Fruit fly (Drosophila melanogaster) whole organism, embryonic: ENCODE data around the gene Apoltp.

Source experiments
- B-H1 ChIP-seq: fragments of 200-800 bp; sonication (Bioruptor generic); IDR thresholded peaks from 3 replicates; pipeline ENCODE4 v1.3.6; 2022; ENCODE audit warnings: missing biosample characterization, missing genetic modification characterization
- Bgb ChIP-seq: fragments of 200-800 bp; sonication (Bioruptor generic); IDR thresholded peaks from 2 replicates; pipeline ENCODE4 v1.3.6; 2022; ENCODE audit warnings: missing biosample characterization, missing genetic modification characterization; ENCODE audit not compliant: partially characterized antibody
- CG10209 ChIP-seq: fragments of 200-800 bp; sonication (Bioruptor generic); optimal IDR thresholded peaks from 3 replicates; lab custom pipeline; 2017; ENCODE audit warnings: missing biosample characterization, mild to moderate bottlenecking, missing genetic modification characterization, missing genetic modification reagents
- CG1024 ChIP-seq: fragments of 200-800 bp; sonication (Bioruptor generic); IDR thresholded peaks from 2 replicates; pipeline ENCODE4 v1.3.6; 2022; ENCODE audit warnings: missing biosample characterization, missing genetic modification characterization
- CG11093 ChIP-seq: fragments of 200-800 bp; sonication (Bioruptor generic); IDR thresholded peaks from 3 replicates; pipeline ENCODE4 v1.3.6; 2022; ENCODE audit warnings: missing biosample characterization, missing genetic modification characterization
- CG11247 ChIP-seq: fragments of 200-800 bp; sonication (Bioruptor generic); IDR thresholded peaks from 2 replicates; pipeline ENCODE4 v1.3.6; 2022; ENCODE audit warnings: missing biosample characterization, missing genetic modification characterization
- CG12155 ChIP-seq: fragments of 200-800 bp; sonication (Bioruptor generic); optimal IDR thresholded peaks from 3 replicates; lab custom pipeline; 2016; ENCODE audit warnings: missing biosample characterization, missing genetic modification characterization
- CG14050 ChIP-seq: fragments of 200-800 bp; sonication (Bioruptor generic); IDR thresholded peaks from 3 replicates; pipeline ENCODE4 v1.3.6; 2022; ENCODE audit warnings: missing biosample characterization, missing genetic modification characterization
- CG16779 ChIP-seq: fragments of 200-800 bp; sonication (Bioruptor generic); IDR thresholded peaks from 2 replicates; pipeline ENCODE4 v1.3.6; 2022; ENCODE audit warnings: missing biosample characterization, missing genetic modification characterization
- CG17612 ChIP-seq: fragments of 200-800 bp; sonication (Bioruptor generic); IDR thresholded peaks from 2 replicates; pipeline ENCODE4 v1.3.6; 2022; ENCODE audit warnings: missing biosample characterization, missing genetic modification characterization
- CG3163 ChIP-seq: fragments of 200-800 bp; sonication (Bioruptor generic); optimal IDR thresholded peaks from 3 replicates; lab custom pipeline; 2016; ENCODE audit warnings: missing biosample characterization, missing genetic modification characterization
- CG34376 ChIP-seq: fragments of 200-800 bp; sonication (Bioruptor generic); optimal IDR thresholded peaks from 2 replicates; lab custom pipeline; 2018; ENCODE audit warnings: missing biosample characterization, mild to moderate bottlenecking, missing genetic modification characterization
- CG3838 ChIP-seq: fragments of 200-800 bp; sonication (Bioruptor generic); optimal IDR thresholded peaks from 3 replicates; lab custom pipeline; 2016; ENCODE audit warnings: missing biosample characterization, missing genetic modification characterization
- CG4820 ChIP-seq: fragments of 200-800 bp; sonication (Bioruptor generic); optimal IDR thresholded peaks from 3 replicates; lab custom pipeline; 2016; ENCODE audit warnings: missing biosample characterization, missing genetic modification characterization
- Fer1 ChIP-seq: fragments of 200-800 bp; sonication (Bioruptor generic); optimal IDR thresholded peaks from 2 replicates; lab custom pipeline; 2017; ENCODE audit warnings: missing biosample characterization, mild to moderate bottlenecking, missing genetic modification characterization
- Hand ChIP-seq: fragments of 200-800 bp; sonication (Bioruptor generic); optimal IDR thresholded peaks from 2 replicates; lab custom pipeline; 2017; ENCODE audit warnings: mild to moderate bottlenecking, missing biosample characterization, missing genetic modification reagents, missing genetic modification characterization
- Med ChIP-seq: fragments of 200-800 bp; sonication (Bioruptor generic); peaks from one replicate; lab custom pipeline; 2016; ENCODE audit warnings: missing biosample characterization, missing genetic modification characterization, mild to moderate bottlenecking, inconsistent platforms, moderate library complexity
- Neu2 ChIP-seq: fragments of 200-800 bp; sonication (Bioruptor generic); optimal IDR thresholded peaks from 3 replicates; lab custom pipeline; 2016; ENCODE audit warnings: missing biosample characterization, missing genetic modification characterization, borderline replicate concordance
- Optix ChIP-seq: fragments of 200-800 bp; sonication (Bioruptor generic); IDR thresholded peaks from 3 replicates; pipeline ENCODE4 v1.3.6; 2022; ENCODE audit warnings: missing biosample characterization, missing genetic modification characterization
- Pdp1 ChIP-seq, 2 experiments: fragments of 200-800 bp; sonication (Bioruptor generic); optimal IDR thresholded peaks; 3 replicates each; lab custom pipeline; 2016; ENCODE audit warnings: missing biosample characterization in 2 of 2, missing genetic modification characterization in 2 of 2, mild to moderate bottlenecking in 1 of 2, moderate library complexity in 1 of 2
- Trl ChIP-seq, 3 experiments: fragments of >200 bp in 2 of 3; fragments of 200-800 bp in 1 of 3; sonication (Bioruptor generic) in 1 of 3; optimal IDR thresholded peaks; 2 replicates in 1 of 3; 3 replicates in 2 of 3; lab custom pipeline; 2016 to 2017; ENCODE audit warnings: missing biosample characterization in 1 of 3, missing genetic modification characterization in 1 of 3
- Vsx1 ChIP-seq: fragments of 200-800 bp; sonication (Bioruptor generic); optimal IDR thresholded peaks from 2 replicates; lab custom pipeline; 2017; ENCODE audit warnings: missing biosample characterization, mild to moderate bottlenecking, missing genetic modification characterization, missing genetic modification reagents
- ac ChIP-seq: fragments of 200-800 bp; sonication (Bioruptor generic); optimal IDR thresholded peaks from 3 replicates; lab custom pipeline; 2017; ENCODE audit warnings: missing biosample characterization, mild to moderate bottlenecking, missing genetic modification characterization
- bab2 ChIP-seq: fragments of 200-800 bp; sonication (Bioruptor generic); optimal IDR thresholded peaks from 2 replicates; lab custom pipeline; 2016; ENCODE audit warnings: missing biosample characterization, missing genetic modification characterization
- bcd ChIP-seq: fragments of 200-800 bp; sonication (Bioruptor generic); optimal IDR thresholded peaks from 2 replicates; lab custom pipeline; 2017; ENCODE audit warnings: missing biosample characterization, mild to moderate bottlenecking, missing genetic modification characterization
- dimm ChIP-seq: fragments of 200-800 bp; sonication (Bioruptor generic); IDR thresholded peaks from 2 replicates; pipeline ENCODE4 v1.3.6; 2022; ENCODE audit warnings: missing biosample characterization, missing genetic modification characterization
- dpn ChIP-seq, 2 experiments: fragments of 200-800 bp; sonication (Bioruptor generic); optimal IDR thresholded peaks; 3 replicates each; lab custom pipeline; 2016; ENCODE audit warnings: missing biosample characterization in 2 of 2, missing genetic modification characterization in 2 of 2
- eve ChIP-seq, 2 experiments: fragments of >200 bp; optimal IDR thresholded peaks; 2 replicates each; lab custom pipeline; 2017; ENCODE audit warnings: missing biosample characterization in 2 of 2, missing genetic modification characterization in 2 of 2
- exex ChIP-seq: fragments of 200-800 bp; sonication (Bioruptor generic); optimal IDR thresholded peaks from 4 replicates; lab custom pipeline; 2018; ENCODE audit warnings: missing biosample characterization, mild to moderate bottlenecking, missing genetic modification characterization, moderate library complexity
- grau ChIP-seq: fragments of 200-800 bp; optimal IDR thresholded peaks from 3 replicates; lab custom pipeline; 2019; ENCODE audit warnings: missing biosample characterization, mild to moderate bottlenecking, missing genetic modification characterization, moderate library complexity
- grn ChIP-seq: fragments of 200-800 bp; sonication (Bioruptor generic); optimal IDR thresholded peaks from 3 replicates; lab custom pipeline; 2017; ENCODE audit warnings: missing biosample characterization, missing genetic modification characterization
- gt ChIP-seq: fragments of 200-800 bp; sonication (Bioruptor generic); IDR thresholded peaks from 2 replicates; pipeline ENCODE4 v1.3.6; 2022; ENCODE audit warnings: missing biosample characterization, missing genetic modification characterization
- jumu ChIP-seq: fragments of 200-800 bp; sonication (Bioruptor generic); optimal IDR thresholded peaks from 3 replicates; lab custom pipeline; 2016; ENCODE audit warnings: missing biosample characterization, missing genetic modification characterization
- mam ChIP-seq: fragments of 200-800 bp; sonication (Bioruptor generic); optimal IDR thresholded peaks from 3 replicates; lab custom pipeline; 2016; ENCODE audit warnings: missing biosample characterization, missing genetic modification characterization
- mirr ChIP-seq: fragments of 200-800 bp; sonication (Bioruptor generic); optimal IDR thresholded peaks from 3 replicates; lab custom pipeline; 2018; ENCODE audit warnings: missing biosample characterization, mild to moderate bottlenecking, missing genetic modification characterization
- peb ChIP-seq: fragments of 200-800 bp; sonication (Bioruptor generic); IDR thresholded peaks from 2 replicates; pipeline ENCODE4 v1.3.6; 2022; ENCODE audit warnings: missing biosample characterization, missing genetic modification characterization
- phol ChIP-seq: fragments of 200-800 bp; sonication (Bioruptor generic); optimal IDR thresholded peaks from 3 replicates; lab custom pipeline; 2018; ENCODE audit warnings: missing biosample characterization, mild to moderate bottlenecking, missing genetic modification characterization, moderate library complexity
- pita ChIP-seq: fragments of 200-800 bp; sonication (Bioruptor generic); optimal IDR thresholded peaks from 2 replicates; lab custom pipeline; 2017; ENCODE audit warnings: missing biosample characterization, mild to moderate bottlenecking, missing genetic modification characterization
- prd ChIP-seq, 3 experiments: fragments of >200 bp in 2 of 3; fragments of 200-800 bp in 1 of 3; sonication (Bioruptor generic) in 1 of 3; optimal IDR thresholded peaks in 2 of 3; IDR thresholded peaks in 1 of 3; 2 replicates in 2 of 3; 3 replicates in 1 of 3; pipeline versions ENCODE4 v1.3.6 to Lab custom; 2017 to 2022; ENCODE audit warnings: missing biosample characterization in 1 of 3, missing genetic modification characterization in 1 of 3
- repo ChIP-seq: fragments of 200-800 bp; sonication (Bioruptor generic); optimal IDR thresholded peaks from 2 replicates; lab custom pipeline; 2016; ENCODE audit warnings: missing biosample characterization, missing genetic modification characterization
- slp2 ChIP-seq: fragments of 200-800 bp; sonication (Bioruptor generic); optimal IDR thresholded peaks from 2 replicates; lab custom pipeline; 2016; ENCODE audit warnings: missing biosample characterization, missing genetic modification characterization
- sob ChIP-seq: fragments of 200-800 bp; sonication (Bioruptor generic); IDR thresholded peaks from 2 replicates; pipeline ENCODE4 v1.3.6; 2022; ENCODE audit warnings: missing biosample characterization, missing genetic modification characterization
- sr ChIP-seq: fragments of 200-800 bp; sonication (Bioruptor generic); IDR thresholded peaks from 3 replicates; pipeline ENCODE4 v1.3.6; 2022; ENCODE audit warnings: missing biosample characterization, missing genetic modification characterization

Apoltp gene

dm6 chr2L:9614674-9615258 lies 19.2 kb upstream of the Apoltp start (continued):
- TF ChIP-seq CG12155 (GFP tag; lab: Kevin White, UChicago), result no peak
- no peak for TF ChIP-seq dpn (GFP tag; optimal IDR thresholded peaks at IDR 0.05; lab: Kevin White, UChicago)
- TF ChIP-seq slp2 (GFP tag; lab: Kevin White, UChicago), result no peak
- TF ChIP-seq CG34376 (GFP tag; lab: Kevin White, UChicago), result peak; percentile 57
- TF ChIP-seq grau (tag; lab: Kevin White, UChicago), result no peak

dm6 chr2L:9615561-9615960 lies 18.4 kb upstream of the Apoltp start:
- peak; percentile 65 for TF ChIP-seq Med (GFP tag; lab: Kevin White, UChicago)
- no peak for TF ChIP-seq Trl (optimal IDR thresholded peaks at IDR 0.05; lab: Kevin White, UChicago)
- TF ChIP-seq Trl (GFP tag; optimal IDR thresholded peaks at IDR 0.05; lab: Kevin White, UChicago), result no peak
- TF ChIP-seq repo (GFP tag; lab: Kevin White, UChicago), result no peak
- TF ChIP-seq Bgb (GFP tag; lab: Robert Waterston, UW), result peak; percentile 6; the same call in 1 of the 2 replicates

dm6 chr2L:9615983-9616519 lies 17.9 kb upstream of the Apoltp start, which contains the start of gene GlcAT-S:
TSS of gene GlcAT-S (plus strand) at chr2L:9616469.
- peak; percentile 95 for TF ChIP-seq exex (tag; lab: Kevin White, UChicago)
- TF ChIP-seq prd (optimal IDR thresholded peaks at IDR 0.05; lab: Kevin White, UChicago), result no peak
- TF ChIP-seq prd (GFP tag; IDR thresholded peaks at IDR 0.05; lab: Robert Waterston, UW), result no peak
- TF ChIP-seq CG34376 (GFP tag; lab: Kevin White, UChicago), result peak; percentile 86
- peak in 1 of 2 experiments; percentile 57 for TF ChIP-seq eve (GFP tag; optimal IDR thresholded peaks at IDR 0.05; lab: Kevin White, UChicago)
- peak; percentile 6 for TF ChIP-seq Vsx1 (GFP tag; lab: Kevin White, UChicago)
- TF ChIP-seq grn (GFP tag; lab: Kevin White, UChicago), result peak; percentile 70
- peak in 1 of 2 experiments; percentile 79 for TF ChIP-seq Pdp1 (GFP tag; optimal IDR thresholded peaks at IDR 0.05; lab: Kevin White, UChicago)
- TF ChIP-seq CG14050 (GFP tag; lab: Robert Waterston, UW), result no peak
- TF ChIP-seq mirr, result peak; percentile 85
- TF ChIP-seq Fer1 (GFP tag; lab: Kevin White, UChicago), result peak; percentile 4
- TF ChIP-seq, all 482 proteins: peak for 8

dm6 chr2L:9616654-9617053 lies 17.3 kb upstream of the Apoltp start:
- TF ChIP-seq sob (peak; percentile 82), Optix (GFP tag; lab: Robert Waterston, UW) (no peak; the same call in 2 of the 3 replicates), phol (tag; lab: Kevin White, UChicago) (no peak), Neu2 (peak; percentile 82), CG10209 (GFP tag; lab: Kevin White, UChicago) (peak; percentile 19), CG17612 (GFP tag; lab: Robert Waterston, UW) (no peak), gt (GFP tag; lab: Robert Waterston, UW) (no peak), bcd (GFP tag; lab: Kevin White, UChicago) (no peak), bab2 (no peak), peb (GFP tag; lab: Robert Waterston, UW) (no peak), CG16779 (0 out of 2 replicates have a peak, but pooled peaks have one; percentile 7), ac (GFP tag; lab: Kevin White, UChicago) (no peak), pita (GFP tag; lab: Kevin White, UChicago) (peak; percentile 78), CG3163 (GFP tag; lab: Kevin White, UChicago) (peak; percentile 28), CG3838 (GFP tag; lab: Kevin White, UChicago) (peak; percentile 52), Pdp1 (GFP tag; optimal IDR thresholded peaks at IDR 0.05; lab: Kevin White, UChicago) (no peak), CG11093 (GFP tag; lab: Robert Waterston, UW) (0 out of 3 replicates have a peak, but pooled peaks have one; percentile 11), dimm (GFP tag; lab: Robert Waterston, UW) (no peak), Hand (GFP tag; lab: Kevin White, UChicago) (no peak), CG4820 (GFP tag; lab: Kevin White, UChicago) (no peak), B-H1 (GFP tag; lab: Robert Waterston, UW) (no peak), CG1024 (GFP tag; lab: Robert Waterston, UW) (peak; percentile 26; the same call in 1 of the 2 replicates), CG11247 (GFP tag; lab: Robert Waterston, UW) (peak; percentile 61), sr (GFP tag; lab: Robert Waterston, UW) (peak; percentile 36; the same call in 1 of the 3 replicates), jumu (GFP tag; lab: Kevin White, UChicago) (peak; percentile 38), mam (GFP tag; lab: Kevin White, UChicago) (peak; percentile 52)
